Worm (Caenorhabditis elegans) whole organism, late embryonic: ENCODE data around the gene his-2.

Source experiments
- T23F11.4 ChIP-seq: fragments of 200-800 bp; sonication (Bioruptor generic); optimal IDR thresholded peaks from 2 replicates; lab custom pipeline; 2018; ENCODE audit warnings: mild to moderate bottlenecking, missing genetic modification characterization, missing compliant biosample characterization
- ceh-24 ChIP-seq: sonication (generic microtip); optimal IDR thresholded peaks from 2 replicates; lab custom pipeline; 2016; ENCODE audit warnings: mild to moderate bottlenecking, missing genetic modification characterization, missing compliant biosample characterization
- ceh-31 ChIP-seq: sonication (generic microtip); optimal IDR thresholded peaks from 2 replicates; lab custom pipeline; 2016; ENCODE audit warnings: missing genetic modification characterization, missing compliant biosample characterization
- ceh-34 ChIP-seq: sonication (generic microtip); optimal IDR thresholded peaks from 2 replicates; lab custom pipeline; 2016; ENCODE audit warnings: mild to moderate bottlenecking, missing genetic modification characterization, missing compliant biosample characterization
- dmd-4 ChIP-seq: sonication (generic microtip); optimal IDR thresholded peaks from 2 replicates; lab custom pipeline; 2016; ENCODE audit warnings: borderline replicate concordance, missing genetic modification characterization, missing compliant biosample characterization
- hlh-8 ChIP-seq: sonication (generic microtip); optimal IDR thresholded peaks from 2 replicates; lab custom pipeline; 2016; ENCODE audit warnings: missing genotype, missing genetic modification characterization, missing compliant biosample characterization
- lin-11 ChIP-seq: fragments of 200-800 bp; sonication (Bioruptor generic); optimal IDR thresholded peaks from 2 replicates; lab custom pipeline; 2018; ENCODE audit warnings: mild to moderate bottlenecking, missing genetic modification characterization, missing compliant biosample characterization
- sdc-2 ChIP-seq: sonication (generic microtip); optimal IDR thresholded peaks from 2 replicates; lab custom pipeline; 2016; ENCODE audit warnings: missing genotype, missing genetic modification characterization, missing compliant biosample characterization
- sox-4 ChIP-seq: sonication (generic microtip); optimal IDR thresholded peaks from 2 replicates; lab custom pipeline; 2017; ENCODE audit warnings: mild to moderate bottlenecking, missing genetic modification characterization, inconsistent platforms, missing compliant biosample characterization
- syd-9 ChIP-seq: sonication (generic microtip); optimal IDR thresholded peaks from 2 replicates; lab custom pipeline; 2016; ENCODE audit warnings: mild to moderate bottlenecking, missing genetic modification characterization, moderate library complexity, missing compliant biosample characterization
- tbx-7 ChIP-seq: sonication (generic microtip); optimal IDR thresholded peaks from 2 replicates; lab custom pipeline; 2016; ENCODE audit warnings: missing genotype, missing genetic modification characterization, missing compliant biosample characterization
- unc-55 ChIP-seq: sonication (generic microtip); optimal IDR thresholded peaks from 2 replicates; lab custom pipeline; 2017; ENCODE audit warnings: missing biosample characterization, missing genetic modification reagents, missing genetic modification characterization

DNA sequence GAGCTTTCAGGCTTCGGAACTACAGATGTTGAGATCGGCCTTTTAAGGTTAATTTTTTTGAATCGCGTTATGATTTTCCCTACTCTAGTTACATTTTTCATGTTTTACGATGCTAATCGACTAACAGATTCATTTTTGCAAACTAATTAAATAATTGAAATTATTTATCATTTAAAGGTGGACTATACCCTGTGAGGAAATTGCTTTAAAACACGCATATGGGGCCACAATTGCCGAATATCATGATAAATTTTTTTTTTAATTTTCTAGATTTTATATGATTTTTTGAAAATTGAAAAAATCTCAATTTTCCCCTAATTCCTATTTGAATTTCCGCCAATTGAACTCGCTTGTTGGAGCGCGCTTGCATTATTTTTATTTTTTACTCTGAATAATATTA lies 19.9 kb upstream of the his-2 start, which contains the start of gene fbxa-100:
- TF ChIP-seq hlh-8 (tag; lab: Kevin White, UChicago) (no peak), lin-11 (tag; lab: Kevin White, UChicago) (no peak), syd-9 (no peak), unc-55 (GFP tag; lab: Kevin White, UChicago) (no peak), tbx-7 (tag; lab: Kevin White, UChicago) (no peak), ceh-24 (tag; lab: Kevin White, UChicago) (no peak), sdc-2 (tag; lab: Kevin White, UChicago) (no peak), sox-4 (tag; lab: Kevin White, UChicago) (no peak), ceh-31 (tag; lab: Kevin White, UChicago) (no peak), ceh-34 (tag; lab: Kevin White, UChicago) (no peak), T23F11.4 (no peak), dmd-4 (tag; lab: Kevin White, UChicago) (no peak)
